Fruit fly (Drosophila melanogaster) whole organism, embryonic: ENCODE results near the gene Mst89B.

Source experiments
- Atf-2 ChIP-seq: fragments of 200-800 bp; sonication (Bioruptor generic); optimal IDR thresholded peaks from 2 replicates; lab custom pipeline; 2016; ENCODE audit warnings: missing biosample characterization, missing genetic modification characterization
- Bteb2 ChIP-seq: fragments of 200-800 bp; sonication (Bioruptor generic); optimal IDR thresholded peaks from 2 replicates; lab custom pipeline; 2016; ENCODE audit warnings: missing biosample characterization, missing genetic modification characterization
- C15 ChIP-seq: fragments of 200-800 bp; sonication (Bioruptor generic); IDR thresholded peaks from 3 replicates; pipeline ENCODE4 v1.3.6; 2022; ENCODE audit warnings: missing biosample characterization, missing genetic modification characterization
- CG10147 ChIP-seq: fragments of 200-800 bp; sonication (Bioruptor generic); optimal IDR thresholded peaks from 2 replicates; lab custom pipeline; 2019; ENCODE audit warnings: missing biosample characterization, mild to moderate bottlenecking, missing genetic modification characterization, moderate library complexity
- CG10959 ChIP-seq: fragments of 200-800 bp; sonication (Bioruptor generic); IDR thresholded peaks from 2 replicates; pipeline ENCODE4 v1.3.6; 2022; ENCODE audit warnings: missing biosample characterization, missing genetic modification characterization
- CG11696 ChIP-seq: fragments of 200-800 bp; sonication (Bioruptor generic); IDR thresholded peaks from 2 replicates; pipeline ENCODE4 v1.3.6; 2022; ENCODE audit warnings: missing biosample characterization, missing genetic modification characterization
- CG12391 ChIP-seq: fragments of 200-800 bp; sonication (Bioruptor generic); optimal IDR thresholded peaks from 3 replicates; lab custom pipeline; 2018; ENCODE audit warnings: missing biosample characterization, mild to moderate bottlenecking, missing genetic modification characterization, moderate library complexity
- CG12659 ChIP-seq: fragments of 200-800 bp; sonication (Bioruptor generic); optimal IDR thresholded peaks from 3 replicates; lab custom pipeline; 2017; ENCODE audit warnings: mild to moderate bottlenecking, missing biosample characterization, missing genetic modification reagents, missing genetic modification characterization
- CG14860 ChIP-seq: fragments of 200-800 bp; sonication (Bioruptor generic); IDR thresholded peaks from 3 replicates; pipeline ENCODE4 v1.3.6; 2022; ENCODE audit warnings: missing biosample characterization, missing genetic modification characterization; ENCODE audit not compliant: partially characterized antibody
- CG15514 ChIP-seq: fragments of 200-800 bp; sonication (Bioruptor generic); optimal IDR thresholded peaks from 3 replicates; lab custom pipeline; 2017; ENCODE audit warnings: missing biosample characterization, missing genetic modification characterization, mild to moderate bottlenecking, moderate library complexity, missing genetic modification reagents
- CG1603 ChIP-seq: fragments of 200-800 bp; sonication (Bioruptor generic); optimal IDR thresholded peaks from 2 replicates; lab custom pipeline; 2019; ENCODE audit warnings: missing biosample characterization, mild to moderate bottlenecking, missing genetic modification characterization, moderate library complexity
- CG17328 ChIP-seq: fragments of 200-800 bp; sonication (Bioruptor generic); IDR thresholded peaks from 2 replicates; pipeline ENCODE4 v1.3.6; 2022; ENCODE audit warnings: missing biosample characterization, missing genetic modification characterization
- CG17802 ChIP-seq: fragments of 200-800 bp; sonication (Bioruptor generic); optimal IDR thresholded peaks from 2 replicates; lab custom pipeline; 2018; ENCODE audit warnings: missing biosample characterization, mild to moderate bottlenecking, missing genetic modification characterization, moderate library complexity
- CG2678 ChIP-seq: fragments of 200-800 bp; sonication (Bioruptor generic); optimal IDR thresholded peaks from 3 replicates; lab custom pipeline; 2019; ENCODE audit warnings: missing biosample characterization, mild to moderate bottlenecking, missing genetic modification characterization, moderate library complexity
- CG3163 ChIP-seq: fragments of 200-800 bp; sonication (Bioruptor generic); optimal IDR thresholded peaks from 3 replicates; lab custom pipeline; 2016; ENCODE audit warnings: missing biosample characterization, missing genetic modification characterization
- CG4424 ChIP-seq: fragments of 200-800 bp; sonication (Bioruptor generic); optimal IDR thresholded peaks from 3 replicates; lab custom pipeline; 2016; ENCODE audit warnings: missing biosample characterization, missing genetic modification characterization
- CG4707 ChIP-seq: fragments of 200-800 bp; sonication (Bioruptor generic); optimal IDR thresholded peaks from 2 replicates; lab custom pipeline; 2018; ENCODE audit warnings: missing biosample characterization, mild to moderate bottlenecking, missing genetic modification characterization, moderate library complexity
- CG8089 ChIP-seq: fragments of 200-800 bp; sonication (Bioruptor generic); optimal IDR thresholded peaks from 3 replicates; lab custom pipeline; 2016; ENCODE audit warnings: missing biosample characterization, missing genetic modification characterization
- CG8765 ChIP-seq: fragments of 200-800 bp; sonication (Bioruptor generic); IDR thresholded peaks from 2 replicates; pipeline ENCODE4 v1.3.6; 2022; ENCODE audit warnings: missing biosample characterization, missing genetic modification characterization
- D ChIP-seq, 2 experiments: fragments of 200-800 bp in 1 of 2; fragments of >200 bp in 1 of 2; sonication (Bioruptor generic) in 1 of 2; optimal IDR thresholded peaks; 2 replicates in 1 of 2; 3 replicates in 1 of 2; lab custom pipeline; 2017; ENCODE audit warnings: mild to moderate bottlenecking in 1 of 2, missing biosample characterization in 1 of 2, missing genetic modification characterization in 1 of 2, missing genetic modification reagents in 1 of 2
- D19A ChIP-seq: fragments of 200-800 bp; optimal IDR thresholded peaks from 3 replicates; lab custom pipeline; 2019; ENCODE audit warnings: missing biosample characterization, mild to moderate bottlenecking, missing genetic modification characterization, moderate library complexity
- Dad ChIP-seq: fragments of 200-800 bp; sonication (Bioruptor generic); optimal IDR thresholded peaks from 3 replicates; lab custom pipeline; 2016; ENCODE audit warnings: missing biosample characterization, missing genetic modification characterization
- Doc2 ChIP-seq: fragments of 200-800 bp; sonication (Bioruptor generic); IDR thresholded peaks from 2 replicates; pipeline ENCODE4 v1.3.6; 2022; ENCODE audit warnings: missing biosample characterization, missing genetic modification characterization
- Doc3 ChIP-seq: fragments of 200-800 bp; sonication (Bioruptor generic); IDR thresholded peaks from 3 replicates; pipeline ENCODE4 v1.3.6; 2022; ENCODE audit warnings: missing biosample characterization, missing genetic modification characterization; ENCODE audit not compliant: partially characterized antibody
- Lhr ChIP-seq: fragments of 200-800 bp; sonication (Bioruptor generic); optimal IDR thresholded peaks from 3 replicates; lab custom pipeline; 2017; ENCODE audit warnings: mild to moderate bottlenecking, missing biosample characterization, missing genetic modification reagents, missing genetic modification characterization
- Nf-YB ChIP-seq: fragments of 200-800 bp; sonication (Bioruptor generic); optimal IDR thresholded peaks from 3 replicates; lab custom pipeline; 2019; ENCODE audit warnings: missing biosample characterization, mild to moderate bottlenecking, missing genetic modification characterization, moderate library complexity
- Rx ChIP-seq: fragments of 200-800 bp; sonication (Bioruptor generic); IDR thresholded peaks from 2 replicates; pipeline ENCODE4 v1.3.6; 2022; ENCODE audit warnings: missing biosample characterization, missing genetic modification characterization
- Scr ChIP-seq: fragments of 200-800 bp; sonication (Bioruptor generic); IDR thresholded peaks from 2 replicates; pipeline ENCODE4 v1.3.6; 2022; ENCODE audit warnings: missing biosample characterization, missing genetic modification characterization; ENCODE audit not compliant: partially characterized antibody
- Taf1 ChIP-seq: fragments of 200-800 bp; sonication (Bioruptor generic); IDR thresholded peaks from 2 replicates; pipeline ENCODE4 v1.3.6; 2022; ENCODE audit warnings: missing biosample characterization, missing genetic modification characterization
- aop ChIP-seq: fragments of 200-800 bp; sonication (Bioruptor generic); IDR thresholded peaks from 2 replicates; pipeline ENCODE4 v1.3.6; 2022; ENCODE audit warnings: missing biosample characterization, missing genetic modification characterization
- ash1 ChIP-seq: fragments of 200-800 bp; sonication (Bioruptor generic); optimal IDR thresholded peaks from 2 replicates; lab custom pipeline; 2018; ENCODE audit warnings: missing biosample characterization, mild to moderate bottlenecking, missing genetic modification characterization
- bab2 ChIP-seq: fragments of 200-800 bp; sonication (Bioruptor generic); optimal IDR thresholded peaks from 2 replicates; lab custom pipeline; 2016; ENCODE audit warnings: missing biosample characterization, missing genetic modification characterization
- crc ChIP-seq: fragments of 200-800 bp; sonication (Bioruptor generic); optimal IDR thresholded peaks from 2 replicates; lab custom pipeline; 2016; ENCODE audit warnings: missing biosample characterization, missing genetic modification characterization
- dm ChIP-seq: fragments of 200-800 bp; sonication (Bioruptor generic); optimal IDR thresholded peaks from 3 replicates; lab custom pipeline; 2016; ENCODE audit warnings: missing biosample characterization, missing genetic modification characterization
- dmrt11E ChIP-seq: fragments of 200-800 bp; sonication (Bioruptor generic); optimal IDR thresholded peaks from 3 replicates; lab custom pipeline; 2018; ENCODE audit warnings: missing biosample characterization, mild to moderate bottlenecking, missing genetic modification characterization, moderate library complexity
- dpn ChIP-seq, 2 experiments: fragments of 200-800 bp; sonication (Bioruptor generic); optimal IDR thresholded peaks; 3 replicates each; lab custom pipeline; 2016; ENCODE audit warnings: missing biosample characterization in 2 of 2, missing genetic modification characterization in 2 of 2
- gcm ChIP-seq: fragments of 200-800 bp; sonication (Bioruptor generic); optimal IDR thresholded peaks from 2 replicates; lab custom pipeline; 2019; ENCODE audit warnings: missing biosample characterization, mild to moderate bottlenecking, missing genetic modification characterization, moderate library complexity
- hkb ChIP-seq, 2 experiments: fragments of 200-800 bp in 1 of 2; fragments of >200 bp in 1 of 2; sonication (Bioruptor generic) in 1 of 2; IDR thresholded peaks in 1 of 2; optimal IDR thresholded peaks in 1 of 2; 2 replicates each; pipeline versions ENCODE4 v1.3.6 to Lab custom; 2017 to 2022; ENCODE audit warnings: missing biosample characterization in 1 of 2, missing genetic modification characterization in 1 of 2
- ken ChIP-seq: fragments of 200-800 bp; sonication (Bioruptor generic); IDR thresholded peaks from 3 replicates; pipeline ENCODE4 v1.3.6; 2022; ENCODE audit warnings: missing biosample characterization, missing genetic modification characterization
- knrl ChIP-seq: fragments of 200-800 bp; sonication (Bioruptor generic); IDR thresholded peaks from 3 replicates; pipeline ENCODE4 v1.3.6; 2022; ENCODE audit warnings: missing biosample characterization, missing genetic modification characterization; ENCODE audit not compliant: partially characterized antibody
- nau ChIP-seq: fragments of 200-800 bp; sonication (Bioruptor generic); optimal IDR thresholded peaks from 3 replicates; lab custom pipeline; 2017; ENCODE audit warnings: missing biosample characterization, mild to moderate bottlenecking, missing genetic modification characterization, missing genetic modification reagents
- onecut ChIP-seq: fragments of 200-800 bp; sonication (Bioruptor generic); IDR thresholded peaks from 2 replicates; pipeline ENCODE4 v1.3.6; 2022; ENCODE audit warnings: missing biosample characterization, missing genetic modification characterization
- prd ChIP-seq, 3 experiments: fragments of >200 bp in 2 of 3; fragments of 200-800 bp in 1 of 3; sonication (Bioruptor generic) in 1 of 3; optimal IDR thresholded peaks in 2 of 3; IDR thresholded peaks in 1 of 3; 2 replicates in 2 of 3; 3 replicates in 1 of 3; pipeline versions ENCODE4 v1.3.6 to Lab custom; 2017 to 2022; ENCODE audit warnings: missing biosample characterization in 1 of 3, missing genetic modification characterization in 1 of 3
- row ChIP-seq: fragments of 200-800 bp; sonication (Bioruptor generic); IDR thresholded peaks from 3 replicates; pipeline ENCODE4 v1.3.6; 2022; ENCODE audit warnings: missing biosample characterization, missing genetic modification characterization
- sna ChIP-seq: fragments of 200-800 bp; sonication (Bioruptor generic); IDR thresholded peaks from 2 replicates; pipeline ENCODE4 v1.3.6; 2022; ENCODE audit warnings: missing biosample characterization, missing genetic modification characterization; ENCODE audit not compliant: partially characterized antibody
- tin ChIP-seq: fragments of 200-800 bp; sonication (Bioruptor generic); optimal IDR thresholded peaks from 3 replicates; lab custom pipeline; 2016; ENCODE audit warnings: missing biosample characterization, missing genetic modification characterization
- usp ChIP-seq: fragments of >200 bp; optimal IDR thresholded peaks from 2 replicates; lab custom pipeline; 2017; ENCODE audit warnings: missing biosample characterization, missing genetic modification characterization
- zfh1 ChIP-seq: fragments of 200-800 bp; sonication (Bioruptor generic); IDR thresholded peaks from 3 replicates; pipeline ENCODE4 v1.3.6; 2022; ENCODE audit warnings: missing biosample characterization, missing genetic modification characterization

Mst89B gene

DNA sequence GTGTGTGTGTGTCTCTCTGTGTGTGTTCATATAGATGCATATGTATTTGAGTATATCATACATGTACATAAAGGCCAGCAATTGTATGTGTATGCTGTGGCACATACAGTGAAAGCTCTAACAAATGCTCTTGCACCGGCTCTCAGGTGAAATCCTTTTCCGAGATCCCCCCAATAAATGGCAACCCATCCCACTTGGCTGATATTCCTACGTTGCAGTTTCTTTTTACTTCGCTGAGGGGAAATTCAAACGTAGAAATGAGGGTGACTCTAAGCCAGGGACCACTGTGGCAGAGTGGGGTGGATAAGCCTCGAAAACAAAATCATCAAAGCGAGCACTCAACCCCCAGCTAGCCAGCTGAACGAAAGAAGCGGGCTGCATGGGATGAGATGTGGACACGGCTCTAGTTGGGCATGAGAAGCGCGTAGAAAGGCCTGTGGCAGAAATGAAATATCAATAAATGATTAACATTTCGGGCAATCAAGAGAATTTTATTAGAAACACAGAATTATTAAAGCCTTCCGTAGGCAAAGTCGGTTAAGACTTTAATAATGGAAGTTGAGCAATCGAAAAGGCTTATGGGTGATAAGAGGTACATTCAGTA, 44.4 kb upstream of the Mst89B start (continued):
- peak; percentile 99 for TF ChIP-seq aop (GFP tag; lab: Robert Waterston, UW)
- no peak for TF ChIP-seq D (optimal IDR thresholded peaks at IDR 0.05; lab: Kevin White, UChicago)
- TF ChIP-seq D (GFP tag; optimal IDR thresholded peaks at IDR 0.05; lab: Kevin White, UChicago) = peak; percentile 99
- peak; percentile 100 for TF ChIP-seq row (GFP tag; lab: Robert Waterston, UW)
- peak; percentile 100 for TF ChIP-seq CG17328 (GFP tag; lab: Robert Waterston, UW)
- peak; percentile 99 for TF ChIP-seq Taf1 (GFP tag; lab: Robert Waterston, UW)
- TF ChIP-seq onecut (GFP tag; lab: Robert Waterston, UW) = peak; percentile 99
- TF ChIP-seq CG1603 = peak; percentile 99
- TF ChIP-seq crc (GFP tag; lab: Kevin White, UChicago) = peak; percentile 99
- peak; percentile 99 for TF ChIP-seq tin (GFP tag; lab: Kevin White, UChicago)
- TF ChIP-seq CG8765 (GFP tag; lab: Robert Waterston, UW) = peak; percentile 98
- no peak for TF ChIP-seq hkb (optimal IDR thresholded peaks at IDR 0.05; lab: Kevin White, UChicago)
- TF ChIP-seq hkb (GFP tag; IDR thresholded peaks at IDR 0.05; lab: Robert Waterston, UW) = peak; percentile 100
- peak; percentile 98 for TF ChIP-seq Doc2
- TF ChIP-seq C15 (GFP tag; lab: Robert Waterston, UW) = peak; percentile 99
- peak; percentile 99 for TF ChIP-seq Atf-2 (GFP tag; lab: Kevin White, UChicago)
- TF ChIP-seq CG17802 (tag; lab: Kevin White, UChicago) = peak; percentile 95
- peak; percentile 96 for TF ChIP-seq CG15514 (GFP tag; lab: Kevin White, UChicago)
- TF ChIP-seq zfh1 = peak; percentile 100
- peak; percentile 99 for TF ChIP-seq dm
- TF ChIP-seq CG8089 = peak; percentile 99
- peak; percentile 99 to 100 for TF ChIP-seq dpn (GFP tag; optimal IDR thresholded peaks at IDR 0.05; lab: Kevin White, UChicago)
- TF ChIP-seq knrl (GFP tag; lab: Robert Waterston, UW) = peak; percentile 21; the same call in 1 of the 3 replicates
- peak; percentile 98 for TF ChIP-seq CG12391
- peak; percentile 100 for TF ChIP-seq ken (GFP tag; lab: Robert Waterston, UW)
- TF ChIP-seq D19A (tag; lab: Kevin White, UChicago) = peak; percentile 98
- TF ChIP-seq sna (GFP tag; lab: Robert Waterston, UW) = no peak
- TF ChIP-seq gcm (GFP tag; lab: Kevin White, UChicago) = peak; percentile 99
- peak; percentile 98 for TF ChIP-seq CG11696
- peak; percentile 99 for TF ChIP-seq CG4424
- peak; percentile 100 for TF ChIP-seq Dad (GFP tag; lab: Kevin White, UChicago)
- peak; percentile 100 for TF ChIP-seq nau
- TF ChIP-seq prd (optimal IDR thresholded peaks at IDR 0.05; lab: Kevin White, UChicago) = no peak
- TF ChIP-seq prd (GFP tag; IDR thresholded peaks at IDR 0.05; lab: Robert Waterston, UW) = peak; percentile 100
- TF ChIP-seq Doc3 = no peak
- TF ChIP-seq usp (GFP tag; lab: Kevin White, UChicago) = no peak
- TF ChIP-seq ash1 = peak; percentile 98
- no peak for TF ChIP-seq CG14860 (GFP tag; lab: Robert Waterston, UW)
- peak; percentile 98 for TF ChIP-seq CG4707 (GFP tag; lab: Kevin White, UChicago)
- TF ChIP-seq Rx (GFP tag; lab: Robert Waterston, UW) = peak; percentile 100
- TF ChIP-seq bab2 (GFP tag; lab: Kevin White, UChicago) = peak; percentile 99
- peak; percentile 99 for TF ChIP-seq CG12659 (GFP tag; lab: Kevin White, UChicago)
- TF ChIP-seq CG3163 (GFP tag; lab: Kevin White, UChicago) = peak; percentile 95
- TF ChIP-seq dmrt11E (tag; lab: Kevin White, UChicago) = peak; percentile 93
- TF ChIP-seq CG10147 (GFP tag; lab: Kevin White, UChicago) = peak; percentile 96
- peak; percentile 19 for TF ChIP-seq Scr (GFP tag; lab: Robert Waterston, UW)
- TF ChIP-seq CG2678 (tag; lab: Kevin White, UChicago) = peak; percentile 99
- TF ChIP-seq CG10959 (GFP tag; lab: Robert Waterston, UW) = peak; percentile 99
- TF ChIP-seq Lhr = peak; percentile 98
- TF ChIP-seq Nf-YB = peak; percentile 83
- TF ChIP-seq Bteb2 (GFP tag; lab: Kevin White, UChicago) = peak; percentile 98
